Worm (Caenorhabditis elegans) whole organism, L3 larva: Measurements from ENCODE around the gene cho-1.

Experiments used
- jun-1 ChIP-seq: fragments of 150-350 bp; optimal IDR thresholded peaks from 2 replicates; lab custom pipeline; 2014; ENCODE audit warnings: missing biosample characterization, missing genetic modification reagents, missing genetic modification characterization
- lin-15B ChIP-seq: fragments of 150-350 bp; optimal IDR thresholded peaks from 2 replicates; lab custom pipeline; 2014; ENCODE audit warnings: missing biosample characterization, missing genetic modification characterization
- mdl-1 ChIP-seq: fragments of 150-350 bp; optimal IDR thresholded peaks from 2 replicates; lab custom pipeline; 2014; ENCODE audit warnings: missing biosample characterization, missing genetic modification characterization
- nhr-28 ChIP-seq: fragments of 150-350 bp; optimal IDR thresholded peaks from 2 replicates; lab custom pipeline; 2014; ENCODE audit warnings: missing biosample characterization, missing genetic modification characterization
- skn-1 ChIP-seq: fragments of 150-350 bp; optimal IDR thresholded peaks from 2 replicates; lab custom pipeline; 2014; ENCODE audit warnings: missing biosample characterization, missing genetic modification characterization

DNA sequence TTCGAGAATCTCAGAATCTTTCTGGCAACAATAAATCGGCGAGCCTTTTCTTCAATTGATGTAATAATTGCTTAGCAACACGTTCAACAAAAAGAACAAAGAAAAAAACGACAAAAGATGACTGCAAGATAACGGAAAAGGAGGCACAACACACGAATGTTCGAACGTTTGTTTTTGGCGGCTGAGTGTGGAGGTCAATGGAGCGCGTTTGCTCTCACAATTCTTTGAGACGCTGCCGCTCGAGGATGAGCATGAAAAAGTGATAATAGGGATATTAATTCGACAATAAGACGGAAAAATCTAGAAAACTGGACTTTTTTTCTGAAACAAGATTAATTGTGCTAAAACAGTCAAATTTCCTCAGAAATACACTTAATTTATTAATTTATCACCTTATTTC lies 8.5 kb downstream of the cho-1 start:
- TF ChIP-seq mdl-1 (no peak), nhr-28 (tag; lab: Kevin White, UChicago) (no peak), skn-1 (no peak), lin-15B (peak; percentile 51), jun-1 (no peak)
